Fruit fly (Drosophila melanogaster) whole organism, embryonic: ENCODE measurements around the gene Plap.

Source experiments
- CG10565 ChIP-seq: fragments of 200-800 bp; sonication (Bioruptor generic); optimal IDR thresholded peaks from 3 replicates; lab custom pipeline; 2016; ENCODE audit warnings: missing biosample characterization, mild to moderate bottlenecking, missing genetic modification characterization
- CG10959 ChIP-seq: fragments of 200-800 bp; sonication (Bioruptor generic); IDR thresholded peaks from 2 replicates; pipeline ENCODE4 v1.3.6; 2022; ENCODE audit warnings: missing biosample characterization, missing genetic modification characterization
- CG10979 ChIP-seq: fragments of 200-800 bp; sonication (Bioruptor generic); optimal IDR thresholded peaks from 2 replicates; lab custom pipeline; 2018; ENCODE audit warnings: missing biosample characterization, mild to moderate bottlenecking, missing genetic modification characterization, moderate library complexity
- CG11696 ChIP-seq: fragments of 200-800 bp; sonication (Bioruptor generic); IDR thresholded peaks from 2 replicates; pipeline ENCODE4 v1.3.6; 2022; ENCODE audit warnings: missing biosample characterization, missing genetic modification characterization
- CG12071 ChIP-seq: fragments of 200-800 bp; sonication (Bioruptor generic); optimal IDR thresholded peaks from 3 replicates; lab custom pipeline; 2018; ENCODE audit warnings: missing biosample characterization, mild to moderate bottlenecking, missing genetic modification characterization
- CG12219 ChIP-seq: fragments of 200-800 bp; sonication (Bioruptor generic); optimal IDR thresholded peaks from 3 replicates; lab custom pipeline; 2018; ENCODE audit warnings: missing biosample characterization, mild to moderate bottlenecking, missing genetic modification characterization
- CG12769 ChIP-seq: fragments of 200-800 bp; sonication (Bioruptor generic); optimal IDR thresholded peaks from 2 replicates; lab custom pipeline; 2019; ENCODE audit warnings: missing biosample characterization, mild to moderate bottlenecking, missing genetic modification characterization, moderate library complexity
- CG13123 ChIP-seq: fragments of 200-800 bp; sonication (Bioruptor generic); optimal IDR thresholded peaks from 2 replicates; lab custom pipeline; 2016; ENCODE audit warnings: missing biosample characterization, missing genetic modification characterization
- CG14710 ChIP-seq: fragments of 200-800 bp; sonication (Bioruptor generic); optimal IDR thresholded peaks from 3 replicates; lab custom pipeline; 2019; ENCODE audit warnings: missing biosample characterization, mild to moderate bottlenecking, missing genetic modification characterization, moderate library complexity
- CG15479 ChIP-seq: fragments of 200-800 bp; sonication (Bioruptor generic); optimal IDR thresholded peaks from 3 replicates; lab custom pipeline; 2019; ENCODE audit warnings: missing biosample characterization, mild to moderate bottlenecking, missing genetic modification characterization, moderate library complexity
- CG17385 ChIP-seq: fragments of 200-800 bp; sonication (Bioruptor generic); optimal IDR thresholded peaks from 3 replicates; lab custom pipeline; 2018; ENCODE audit warnings: missing biosample characterization, mild to moderate bottlenecking, missing genetic modification characterization
- CG2120 ChIP-seq: fragments of 200-800 bp; sonication (Bioruptor generic); optimal IDR thresholded peaks from 3 replicates; lab custom pipeline; 2016; ENCODE audit warnings: missing biosample characterization, missing genetic modification characterization
- CG2678 ChIP-seq: fragments of 200-800 bp; sonication (Bioruptor generic); optimal IDR thresholded peaks from 3 replicates; lab custom pipeline; 2019; ENCODE audit warnings: missing biosample characterization, mild to moderate bottlenecking, missing genetic modification characterization, moderate library complexity
- CG3407 ChIP-seq: fragments of 200-800 bp; sonication (Bioruptor generic); optimal IDR thresholded peaks from 2 replicates; lab custom pipeline; 2018; ENCODE audit warnings: missing biosample characterization, mild to moderate bottlenecking, missing genetic modification characterization
- CG34422 ChIP-seq: fragments of 200-800 bp; sonication (Bioruptor generic); IDR thresholded peaks from 3 replicates; pipeline ENCODE4 v1.3.6; 2022; ENCODE audit warnings: missing biosample characterization, missing genetic modification characterization
- CG4820 ChIP-seq: fragments of 200-800 bp; sonication (Bioruptor generic); optimal IDR thresholded peaks from 3 replicates; lab custom pipeline; 2016; ENCODE audit warnings: missing biosample characterization, missing genetic modification characterization
- CG6272 ChIP-seq: fragments of 200-800 bp; sonication (Bioruptor generic); IDR thresholded peaks from 2 replicates; pipeline ENCODE4 v1.3.6; 2022; ENCODE audit warnings: missing biosample characterization, missing genetic modification characterization
- CG6765 ChIP-seq: fragments of 200-800 bp; sonication (Bioruptor generic); optimal IDR thresholded peaks from 3 replicates; lab custom pipeline; 2017; ENCODE audit warnings: missing biosample characterization, mild to moderate bottlenecking, missing genetic modification characterization
- CG6854 ChIP-seq: fragments of 200-800 bp; sonication (Bioruptor generic); optimal IDR thresholded peaks from 3 replicates; lab custom pipeline; 2017; ENCODE audit warnings: missing biosample characterization, mild to moderate bottlenecking, missing genetic modification characterization
- CG7372 ChIP-seq: fragments of 200-800 bp; sonication (Bioruptor generic); IDR thresholded peaks from 2 replicates; pipeline ENCODE4 v1.3.6; 2022; ENCODE audit warnings: missing biosample characterization, missing genetic modification characterization
- CG8924 ChIP-seq: fragments of 200-800 bp; optimal IDR thresholded peaks from 3 replicates; lab custom pipeline; 2019; ENCODE audit warnings: missing biosample characterization, mild to moderate bottlenecking, missing genetic modification characterization, moderate library complexity
- D19A ChIP-seq: fragments of 200-800 bp; optimal IDR thresholded peaks from 3 replicates; lab custom pipeline; 2019; ENCODE audit warnings: missing biosample characterization, mild to moderate bottlenecking, missing genetic modification characterization, moderate library complexity
- Dbx ChIP-seq: fragments of 200-800 bp; sonication (Bioruptor generic); IDR thresholded peaks from 3 replicates; pipeline ENCODE4 v1.3.6; 2022; ENCODE audit warnings: missing biosample characterization, missing genetic modification characterization
- Ets97D ChIP-seq: fragments of 200-800 bp; sonication (Bioruptor generic); optimal IDR thresholded peaks from 3 replicates; lab custom pipeline; 2016; ENCODE audit warnings: missing biosample characterization, missing genetic modification characterization
- Hand ChIP-seq: fragments of 200-800 bp; sonication (Bioruptor generic); optimal IDR thresholded peaks from 2 replicates; lab custom pipeline; 2017; ENCODE audit warnings: mild to moderate bottlenecking, missing biosample characterization, missing genetic modification reagents, missing genetic modification characterization
- Hmx ChIP-seq: fragments of 200-800 bp; sonication (Bioruptor generic); optimal IDR thresholded peaks from 2 replicates; lab custom pipeline; 2016; ENCODE audit warnings: missing biosample characterization, missing genetic modification characterization
- Lhr ChIP-seq: fragments of 200-800 bp; sonication (Bioruptor generic); optimal IDR thresholded peaks from 3 replicates; lab custom pipeline; 2017; ENCODE audit warnings: mild to moderate bottlenecking, missing biosample characterization, missing genetic modification reagents, missing genetic modification characterization
- Max ChIP-seq: fragments of 200-800 bp; sonication (Bioruptor generic); optimal IDR thresholded peaks from 2 replicates; lab custom pipeline; 2016; ENCODE audit warnings: missing biosample characterization, mild to moderate bottlenecking, missing genetic modification characterization
- NfI ChIP-seq: fragments of 200-800 bp; sonication (Bioruptor generic); optimal IDR thresholded peaks from 3 replicates; lab custom pipeline; 2018; ENCODE audit warnings: missing biosample characterization, mild to moderate bottlenecking, missing genetic modification characterization, moderate library complexity
- Oaz ChIP-seq: fragments of 200-800 bp; sonication (Bioruptor generic); IDR thresholded peaks from 2 replicates; pipeline ENCODE4 v1.3.6; 2022; ENCODE audit warnings: missing biosample characterization, missing genetic modification characterization
- Optix ChIP-seq: fragments of 200-800 bp; sonication (Bioruptor generic); IDR thresholded peaks from 3 replicates; pipeline ENCODE4 v1.3.6; 2022; ENCODE audit warnings: missing biosample characterization, missing genetic modification characterization
- Ptx1 ChIP-seq: fragments of 200-800 bp; sonication (Bioruptor generic); IDR thresholded peaks from 2 replicates; pipeline ENCODE4 v1.3.6; 2022; ENCODE audit warnings: missing biosample characterization, missing genetic modification characterization
- Xbp1 ChIP-seq: fragments of 200-800 bp; sonication (Bioruptor generic); optimal IDR thresholded peaks from 3 replicates; lab custom pipeline; 2016; ENCODE audit warnings: missing biosample characterization, mild to moderate bottlenecking, missing genetic modification characterization
- bcd ChIP-seq: fragments of 200-800 bp; sonication (Bioruptor generic); optimal IDR thresholded peaks from 2 replicates; lab custom pipeline; 2017; ENCODE audit warnings: missing biosample characterization, mild to moderate bottlenecking, missing genetic modification characterization
- dan ChIP-seq: fragments of 200-800 bp; sonication (Bioruptor generic); IDR thresholded peaks from 2 replicates; pipeline ENCODE4 v1.3.6; 2022; ENCODE audit warnings: missing biosample characterization, missing genetic modification characterization
- danr ChIP-seq: fragments of 200-800 bp; sonication (Bioruptor generic); IDR thresholded peaks from 2 replicates; pipeline ENCODE4 v1.3.6; 2022; ENCODE audit warnings: missing biosample characterization, missing genetic modification characterization
- dm ChIP-seq: fragments of 200-800 bp; sonication (Bioruptor generic); optimal IDR thresholded peaks from 3 replicates; lab custom pipeline; 2016; ENCODE audit warnings: missing biosample characterization, missing genetic modification characterization
- esg ChIP-seq: fragments of 200-800 bp; sonication (Bioruptor generic); conservative IDR thresholded peaks from 2 replicates; pipeline ENCODE4 v1.3.6; 2022; ENCODE audit warnings: missing biosample characterization, missing genetic modification characterization
- fd96Cb ChIP-seq: fragments of 200-800 bp; sonication (Bioruptor generic); optimal IDR thresholded peaks from 2 replicates; lab custom pipeline; 2018; ENCODE audit warnings: missing biosample characterization, mild to moderate bottlenecking, missing genetic modification characterization, moderate library complexity
- gcm ChIP-seq: fragments of 200-800 bp; sonication (Bioruptor generic); optimal IDR thresholded peaks from 2 replicates; lab custom pipeline; 2019; ENCODE audit warnings: missing biosample characterization, mild to moderate bottlenecking, missing genetic modification characterization, moderate library complexity
- ken ChIP-seq: fragments of 200-800 bp; sonication (Bioruptor generic); IDR thresholded peaks from 3 replicates; pipeline ENCODE4 v1.3.6; 2022; ENCODE audit warnings: missing biosample characterization, missing genetic modification characterization
- klu ChIP-seq: fragments of 200-800 bp; sonication (Bioruptor generic); IDR thresholded peaks from 2 replicates; pipeline ENCODE4 v1.3.6; 2022; ENCODE audit warnings: missing biosample characterization, missing genetic modification characterization
- pan ChIP-seq, 4 experiments: fragments of >200 bp in 3 of 4; fragments of 200-800 bp in 1 of 4; sonication (Bioruptor generic) in 1 of 4; optimal IDR thresholded peaks in 3 of 4; IDR thresholded peaks in 1 of 4; 2 replicates each; pipeline versions ENCODE4 v1.3.6 to Lab custom; 2017 to 2022; ENCODE audit warnings: missing biosample characterization in 2 of 4, missing genetic modification characterization in 2 of 4, mixed read lengths in 1 of 4
- pho ChIP-seq: fragments of 200-800 bp; sonication (Bioruptor generic); optimal IDR thresholded peaks from 2 replicates; lab custom pipeline; 2016; ENCODE audit warnings: missing biosample characterization, missing genetic modification characterization
- ranshi ChIP-seq: fragments of 200-800 bp; sonication (Bioruptor generic); IDR thresholded peaks from 2 replicates; pipeline ENCODE4 v1.3.6; 2022; ENCODE audit warnings: missing biosample characterization, missing genetic modification characterization
- row ChIP-seq: fragments of 200-800 bp; sonication (Bioruptor generic); IDR thresholded peaks from 3 replicates; pipeline ENCODE4 v1.3.6; 2022; ENCODE audit warnings: missing biosample characterization, missing genetic modification characterization
- sens ChIP-seq: fragments of 200-800 bp; sonication (Bioruptor generic); peaks from one replicate; lab custom pipeline; 2016; ENCODE audit warnings: missing biosample characterization, missing genetic modification characterization
- tap ChIP-seq: fragments of 200-800 bp; optimal IDR thresholded peaks from 3 replicates; lab custom pipeline; 2019; ENCODE audit warnings: missing biosample characterization, mild to moderate bottlenecking, missing genetic modification characterization, moderate library complexity
- ttk ChIP-seq: fragments of 200-800 bp; sonication (Bioruptor generic); IDR thresholded peaks from 2 replicates; pipeline ENCODE4 v2.1.2; 2022; ENCODE audit warnings: missing biosample characterization, missing genetic modification characterization
- tx ChIP-seq: fragments of 200-800 bp; sonication (Bioruptor generic); optimal IDR thresholded peaks from 2 replicates; lab custom pipeline; 2016; ENCODE audit warnings: missing biosample characterization, missing genetic modification characterization
- z ChIP-seq: fragments of 200-800 bp; sonication (Bioruptor generic); IDR thresholded peaks from 3 replicates; pipeline ENCODE4 v1.3.6; 2022; ENCODE audit warnings: missing biosample characterization, missing genetic modification characterization

Plap gene

DNA sequence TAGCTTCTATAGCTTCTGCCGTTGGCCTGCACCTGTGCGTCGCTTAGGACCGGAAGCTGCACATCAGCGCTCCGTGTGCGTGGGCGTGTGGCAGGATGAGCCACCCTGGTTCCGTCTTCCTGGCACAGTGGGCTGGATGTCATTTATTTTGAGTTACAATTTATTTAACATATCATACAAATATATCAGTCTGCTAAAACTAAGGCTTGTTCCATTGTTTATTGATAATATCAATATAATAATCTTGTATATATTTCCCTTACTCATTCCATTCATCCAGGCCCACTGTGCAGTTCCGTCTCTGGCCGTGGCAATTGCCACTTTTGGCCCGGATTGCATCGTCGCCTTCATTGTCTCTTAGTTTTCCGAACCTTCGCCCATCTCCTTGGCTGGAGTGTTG, 44.3 kb upstream of the Plap start (continued):
- TF ChIP-seq Hand, result peak; percentile 14
- TF ChIP-seq CG12071 (GFP tag; lab: Kevin White, UChicago), result no peak
- TF ChIP-seq Hmx, result no peak
- 0 out of 2 replicates have a peak, but pooled peaks have one; percentile 9 for TF ChIP-seq CG10959 (GFP tag; lab: Robert Waterston, UW)
- no peak for TF ChIP-seq CG7372
- no peak for TF ChIP-seq Ets97D
- TF ChIP-seq CG10979 (tag; lab: Kevin White, UChicago), result peak; percentile 47
- peak; percentile 39 for TF ChIP-seq CG17385
- TF ChIP-seq pho (GFP tag; lab: Kevin White, UChicago), result no peak
- TF ChIP-seq dm (GFP tag; lab: Kevin White, UChicago), result no peak
- TF ChIP-seq CG6854, result no peak
- TF ChIP-seq esg (GFP tag; lab: Robert Waterston, UW), result peak; percentile 55; the same call in 1 of the 2 replicates
- peak; percentile 48 for TF ChIP-seq Xbp1 (GFP tag; lab: Kevin White, UChicago)
- TF ChIP-seq gcm (GFP tag; lab: Kevin White, UChicago), result no peak
- no peak for TF ChIP-seq danr
- no peak for TF ChIP-seq CG6765 (GFP tag; lab: Kevin White, UChicago)
- TF ChIP-seq CG14710 (tag; lab: Kevin White, UChicago), result peak; percentile 11
- TF ChIP-seq CG34422 (GFP tag; lab: Robert Waterston, UW), result peak; percentile 33; the same call in 1 of the 3 replicates
- peak; percentile 20 for TF ChIP-seq tap (tag; lab: Kevin White, UChicago)
- TF ChIP-seq CG8924 (tag; lab: Kevin White, UChicago), result peak; percentile 36
- no peak for TF ChIP-seq Lhr
- TF ChIP-seq CG13123, result no peak
- TF ChIP-seq NfI (GFP tag; lab: Kevin White, UChicago), result peak; percentile 14
- TF ChIP-seq Oaz (GFP tag; lab: Robert Waterston, UW), result no peak; the same call in 1 of the 2 replicates
- TF ChIP-seq CG12769 (tag; lab: Kevin White, UChicago), result peak; percentile 15
- TF ChIP-seq Dbx (GFP tag; lab: Robert Waterston, UW), result 0 out of 3 replicates have a peak, but pooled peaks have one; percentile 39
- TF ChIP-seq CG2120 (GFP tag; lab: Kevin White, UChicago), result peak; percentile 39
- TF ChIP-seq bcd (GFP tag; lab: Kevin White, UChicago), result peak; percentile 40
- no peak for TF ChIP-seq z (GFP tag; lab: Robert Waterston, UW)
- TF ChIP-seq CG15479 (GFP tag; lab: Kevin White, UChicago), result no peak
- TF ChIP-seq pan (optimal IDR thresholded peaks at IDR 0.05; lab: Kevin White, UChicago), result no peak
- peak in 1 of 2 experiments; percentile 69 for TF ChIP-seq pan (GFP tag; optimal IDR thresholded peaks at IDR 0.05 in 1 of 2, IDR thresholded peaks at IDR 0.05 in 1 of 2)
- TF ChIP-seq CG3407, result peak; percentile 16
- no peak for TF ChIP-seq dan (GFP tag; lab: Robert Waterston, UW)
- TF ChIP-seq CG11696 (GFP tag; lab: Robert Waterston, UW), result 0 out of 2 replicates have a peak, but pooled peaks have one; percentile 14
- TF ChIP-seq Optix (GFP tag; lab: Robert Waterston, UW), result peak; percentile 46; the same call in 1 of the 3 replicates
- TF ChIP-seq CG12219 (GFP tag; lab: Kevin White, UChicago), result peak; percentile 16
- TF ChIP-seq klu, result 0 out of 2 replicates have a peak, but pooled peaks have one; percentile 28
- peak; percentile 61 for TF ChIP-seq CG2678 (tag; lab: Kevin White, UChicago)
- TF ChIP-seq tx (GFP tag; lab: Kevin White, UChicago), result no peak
- TF ChIP-seq CG6272, result no peak
- TF ChIP-seq CG10565, result no peak
- TF ChIP-seq ranshi (GFP tag; lab: Robert Waterston, UW), result peak; percentile 61; the same call in 1 of the 2 replicates
- TF ChIP-seq row (GFP tag; lab: Robert Waterston, UW), result peak; percentile 61
- peak; percentile 82 for TF ChIP-seq sens (GFP tag; lab: Kevin White, UChicago)
- TF ChIP-seq ttk (GFP tag; lab: Robert Waterston, UW), result peak; percentile 49
- TF ChIP-seq D19A, result peak; percentile 28
- TF ChIP-seq Ptx1 (GFP tag; lab: Robert Waterston, UW), result peak; percentile 59
- no peak for TF ChIP-seq Max
- peak; percentile 51 for TF ChIP-seq fd96Cb (tag; lab: Kevin White, UChicago)
- peak; percentile 31 for TF ChIP-seq CG4820 (GFP tag; lab: Kevin White, UChicago)
- 0 out of 3 replicates have a peak, but pooled peaks have one; percentile 46 for TF ChIP-seq ken (GFP tag; lab: Robert Waterston, UW)
